Worm (Caenorhabditis elegans) whole organism, late embryonic: ENCODE results near the gene clec-167.

Experiments used
- ceh-18 ChIP-seq: sonication (generic microtip); optimal IDR thresholded peaks from 2 replicates; lab custom pipeline; 2016; ENCODE audit warnings: missing genetic modification characterization, missing compliant biosample characterization
- ceh-31 ChIP-seq: sonication (generic microtip); optimal IDR thresholded peaks from 2 replicates; lab custom pipeline; 2016; ENCODE audit warnings: missing genetic modification characterization, missing compliant biosample characterization
- che-1 ChIP-seq: sonication (generic microtip); optimal IDR thresholded peaks from 2 replicates; lab custom pipeline; 2016; ENCODE audit warnings: mild to moderate bottlenecking, missing genetic modification characterization, missing compliant biosample characterization
- nhr-11 ChIP-seq: fragments of 150-350 bp; optimal IDR thresholded peaks from 2 replicates; lab custom pipeline; 2014; ENCODE audit warnings: missing biosample characterization, missing genetic modification characterization
- nhr-232 ChIP-seq: sonication (generic microtip); optimal IDR thresholded peaks from 2 replicates; lab custom pipeline; 2016; ENCODE audit warnings: missing genetic modification characterization, missing compliant biosample characterization
- pax-1 ChIP-seq: fragments of 150-350 bp; optimal IDR thresholded peaks from 2 replicates; lab custom pipeline; 2014; ENCODE audit warnings: missing biosample characterization, missing genetic modification characterization
- rnt-1 ChIP-seq: sonication (generic microtip); optimal IDR thresholded peaks from 2 replicates; lab custom pipeline; 2016; ENCODE audit warnings: missing genetic modification characterization, missing compliant biosample characterization
- sox-4 ChIP-seq: sonication (generic microtip); optimal IDR thresholded peaks from 2 replicates; lab custom pipeline; 2017; ENCODE audit warnings: mild to moderate bottlenecking, missing genetic modification characterization, inconsistent platforms, missing compliant biosample characterization
- ztf-16 ChIP-seq: sonication (generic microtip); optimal IDR thresholded peaks from 2 replicates; lab custom pipeline; 2017; ENCODE audit warnings: missing genetic modification characterization, missing compliant biosample characterization

- TF ChIP-seq ceh-18: no peak
- TF ChIP-seq sox-4: no peak
- TF ChIP-seq ceh-31 (tag; lab: Kevin White, UChicago): no peak
- no peak for TF ChIP-seq ztf-16 (tag; lab: Kevin White, UChicago)
- no peak for TF ChIP-seq nhr-232
- no peak for TF ChIP-seq rnt-1 (tag; lab: Kevin White, UChicago)
- TF ChIP-seq nhr-11 (tag; lab: Kevin White, UChicago): no peak
- no peak for TF ChIP-seq pax-1 (tag; lab: Kevin White, UChicago)
- no peak for TF ChIP-seq che-1 (tag; lab: Kevin White, UChicago)
These were observed 22.9 kb downstream of the clec-167 start for ce11 chrIV:1232419-1233145.
